Fruit fly (Drosophila melanogaster) whole organism, adult: Measurements from ENCODE around the gene cv-c.

ENCODE experiments used
- CG11617 ChIP-seq: fragments of 200-800 bp; sonication (Bioruptor generic); optimal IDR thresholded peaks from 2 replicates; lab custom pipeline; 2017; ENCODE audit warnings: mild to moderate bottlenecking, missing biosample characterization, missing genetic modification reagents, missing genetic modification characterization
- CG12768 ChIP-seq: fragments of 200-800 bp; sonication (Bioruptor generic); optimal IDR thresholded peaks from 2 replicates; lab custom pipeline; 2017; ENCODE audit warnings: missing biosample characterization, missing genetic modification characterization, mild to moderate bottlenecking, moderate library complexity, missing genetic modification reagents
- CG14711 ChIP-seq: fragments of 200-800 bp; sonication (Bioruptor generic); optimal IDR thresholded peaks from 2 replicates; lab custom pipeline; 2018; ENCODE audit warnings: missing biosample characterization, mild to moderate bottlenecking, missing genetic modification characterization, moderate library complexity
- CG1620 ChIP-seq: fragments of 200-800 bp; sonication (Bioruptor generic); optimal IDR thresholded peaks from 2 replicates; lab custom pipeline; 2016; ENCODE audit warnings: missing biosample characterization, missing genetic modification characterization
- CG33017 ChIP-seq: fragments of 200-800 bp; sonication (Bioruptor generic); optimal IDR thresholded peaks from 2 replicates; lab custom pipeline; 2018; ENCODE audit warnings: missing biosample characterization, mild to moderate bottlenecking, missing genetic modification characterization, moderate library complexity
- CG5204 ChIP-seq: fragments of 200-800 bp; sonication (Bioruptor generic); optimal IDR thresholded peaks from 2 replicates; lab custom pipeline; 2016; ENCODE audit warnings: missing biosample characterization, missing genetic modification characterization
- CG7045 ChIP-seq: fragments of 200-800 bp; sonication (Bioruptor generic); optimal IDR thresholded peaks from 2 replicates; lab custom pipeline; 2017; ENCODE audit warnings: missing biosample characterization, mild to moderate bottlenecking, missing genetic modification characterization
- CG7101 ChIP-seq: fragments of 200-800 bp; sonication (Bioruptor generic); optimal IDR thresholded peaks from 2 replicates; lab custom pipeline; 2018; ENCODE audit warnings: missing biosample characterization, mild to moderate bottlenecking, missing genetic modification characterization, moderate library complexity
- Clk ChIP-seq: fragments of 200-800 bp; sonication (Bioruptor generic); optimal IDR thresholded peaks from 2 replicates; lab custom pipeline; 2017; ENCODE audit warnings: missing biosample characterization, missing genetic modification characterization
- Crg-1 ChIP-seq: fragments of 200-800 bp; sonication (Bioruptor generic); optimal IDR thresholded peaks from 2 replicates; lab custom pipeline; 2016; ENCODE audit warnings: missing biosample characterization, missing genetic modification characterization
- Hr96 ChIP-seq: fragments of 200-800 bp; sonication (Bioruptor generic); optimal IDR thresholded peaks from 2 replicates; lab custom pipeline; 2016; ENCODE audit warnings: missing biosample characterization, missing genetic modification characterization
- Mnt ChIP-seq: fragments of 200-800 bp; sonication (Bioruptor generic); optimal IDR thresholded peaks from 2 replicates; lab custom pipeline; 2016; ENCODE audit warnings: missing biosample characterization, mild to moderate bottlenecking, missing genetic modification characterization
- bab1 ChIP-seq: fragments of 200-800 bp; sonication (Bioruptor generic); optimal IDR thresholded peaks from 3 replicates; lab custom pipeline; 2019; ENCODE audit warnings: missing biosample characterization, mild to moderate bottlenecking, missing genetic modification characterization, moderate library complexity
- cic ChIP-seq: fragments of 200-800 bp; sonication (Bioruptor generic); optimal IDR thresholded peaks from 2 replicates; lab custom pipeline; 2017; ENCODE audit warnings: missing biosample characterization, mild to moderate bottlenecking, missing genetic modification characterization, moderate library complexity
- cnc ChIP-seq, 2 experiments: fragments of >200 bp; optimal IDR thresholded peaks; 2 replicates each; lab custom pipeline; 2017
- kay ChIP-seq: fragments of 200-800 bp; sonication (Bioruptor generic); peaks from one replicate; lab custom pipeline; 2016; ENCODE audit warnings: missing biosample characterization, missing genetic modification characterization, borderline replicate concordance
- ovo ChIP-seq: fragments of 200-800 bp; sonication (Bioruptor generic); optimal IDR thresholded peaks from 2 replicates; lab custom pipeline; 2016; ENCODE audit warnings: missing biosample characterization, missing genetic modification characterization
- pad ChIP-seq: fragments of 200-800 bp; sonication (Bioruptor generic); optimal IDR thresholded peaks from 3 replicates; lab custom pipeline; 2017; ENCODE audit warnings: missing biosample characterization, missing genetic modification characterization, mild to moderate bottlenecking, moderate library complexity, missing genetic modification reagents
- tj ChIP-seq: fragments of 200-800 bp; sonication (Bioruptor generic); optimal IDR thresholded peaks from 3 replicates; lab custom pipeline; 2017; ENCODE audit warnings: missing biosample characterization, mild to moderate bottlenecking, missing genetic modification characterization, moderate library complexity
- toe ChIP-seq: fragments of 200-800 bp; sonication (Bioruptor generic); optimal IDR thresholded peaks from 2 replicates; lab custom pipeline; 2016; ENCODE audit warnings: missing biosample characterization, missing genetic modification characterization

The cv-c gene

dm6 chr3R:14467231-14467846 is 14.2 kb downstream of the cv-c start:
- TF ChIP-seq tj (GFP tag; lab: Kevin White, UChicago) (no peak), CG5204 (GFP tag; lab: Kevin White, UChicago) (no peak), CG1620 (GFP tag; lab: Kevin White, UChicago) (no peak), CG33017 (tag; lab: Kevin White, UChicago) (no peak), CG12768 (GFP tag; lab: Kevin White, UChicago) (no peak), Hr96 (GFP tag; lab: Kevin White, UChicago) (no peak), bab1 (GFP tag; lab: Kevin White, UChicago) (no peak), CG7101 (tag; lab: Kevin White, UChicago) (no peak), CG14711 (tag; lab: Kevin White, UChicago) (no peak), Mnt (no peak), pad (GFP tag; lab: Kevin White, UChicago) (no peak), CG7045 (no peak), cic (no peak), Clk (GFP tag; lab: Kevin White, UChicago) (no peak), ovo (GFP tag; lab: Kevin White, UChicago) (no peak), kay (GFP tag; lab: Kevin White, UChicago) (no peak), Crg-1 (GFP tag; lab: Kevin White, UChicago) (no peak)

- TF ChIP-seq ovo (GFP tag; lab: Kevin White, UChicago) (no peak), Crg-1 (GFP tag; lab: Kevin White, UChicago) (no peak), CG1620 (GFP tag; lab: Kevin White, UChicago) (no peak), bab1 (GFP tag; lab: Kevin White, UChicago) (no peak), CG33017 (tag; lab: Kevin White, UChicago) (no peak), Mnt (no peak), toe (no peak), CG12768 (GFP tag; lab: Kevin White, UChicago) (no peak), pad (GFP tag; lab: Kevin White, UChicago) (no peak), cnc (optimal IDR thresholded peaks at IDR 0.05; lab: Kevin White, UChicago) (no peak), CG14711 (tag; lab: Kevin White, UChicago) (no peak), kay (GFP tag; lab: Kevin White, UChicago) (no peak), Clk (GFP tag; lab: Kevin White, UChicago) (no peak), cic (no peak), CG5204 (GFP tag; lab: Kevin White, UChicago) (no peak), CG7101 (tag; lab: Kevin White, UChicago) (no peak), CG11617 (GFP tag; lab: Kevin White, UChicago) (no peak), tj (GFP tag; lab: Kevin White, UChicago) (no peak)
Observed at dm6 chr3R:14466312-14466711, 15.2 kb downstream of the cv-c start.

- no peak for TF ChIP-seq CG11617 (GFP tag; lab: Kevin White, UChicago)
- TF ChIP-seq tj (GFP tag; lab: Kevin White, UChicago): no peak
- no peak for TF ChIP-seq Mnt
- no peak for TF ChIP-seq CG33017 (tag; lab: Kevin White, UChicago)
- TF ChIP-seq CG1620 (GFP tag; lab: Kevin White, UChicago): no peak
- TF ChIP-seq bab1 (GFP tag; lab: Kevin White, UChicago): no peak
- TF ChIP-seq cnc (optimal IDR thresholded peaks at IDR 0.05; lab: Kevin White, UChicago): no peak
- TF ChIP-seq CG7101 (tag; lab: Kevin White, UChicago): no peak
- no peak for TF ChIP-seq Hr96 (GFP tag; lab: Kevin White, UChicago)
- TF ChIP-seq ovo (GFP tag; lab: Kevin White, UChicago): no peak
Observed at dm6 chr3R:14465183-14465582, 16.3 kb downstream of the cv-c start.

dm6 chr3R:14464423-14464822 is 17.1 kb downstream of the cv-c start:
- TF ChIP-seq bab1 (GFP tag; lab: Kevin White, UChicago): no peak
- no peak for TF ChIP-seq kay (GFP tag; lab: Kevin White, UChicago)
- TF ChIP-seq Crg-1 (GFP tag; lab: Kevin White, UChicago): no peak
- no peak for TF ChIP-seq CG11617 (GFP tag; lab: Kevin White, UChicago)
- no peak for TF ChIP-seq Clk (GFP tag; lab: Kevin White, UChicago)

dm6 chr3R:14462876-14463397 is 18.6 kb downstream of the cv-c start:
- TF ChIP-seq CG11617 (GFP tag; lab: Kevin White, UChicago) (no peak), cnc (optimal IDR thresholded peaks at IDR 0.05; lab: Kevin White, UChicago) (no peak), toe (no peak), CG12768 (GFP tag; lab: Kevin White, UChicago) (no peak), CG7045 (no peak), cic (no peak), CG5204 (GFP tag; lab: Kevin White, UChicago) (no peak), bab1 (GFP tag; lab: Kevin White, UChicago) (no peak), tj (GFP tag; lab: Kevin White, UChicago) (no peak), CG14711 (tag; lab: Kevin White, UChicago) (no peak), pad (GFP tag; lab: Kevin White, UChicago) (no peak), CG1620 (GFP tag; lab: Kevin White, UChicago) (no peak), Crg-1 (GFP tag; lab: Kevin White, UChicago) (no peak), Hr96 (GFP tag; lab: Kevin White, UChicago) (no peak), Mnt (no peak), Clk (GFP tag; lab: Kevin White, UChicago) (no peak), CG33017 (tag; lab: Kevin White, UChicago) (no peak), kay (GFP tag; lab: Kevin White, UChicago) (no peak), CG7101 (tag; lab: Kevin White, UChicago) (no peak), ovo (GFP tag; lab: Kevin White, UChicago) (no peak)
